Fruit fly (Drosophila melanogaster) whole organism, adult: ENCODE data around the gene Lasp.

ENCODE experiments used
- CG12768 ChIP-seq: fragments of 200-800 bp; sonication (Bioruptor generic); optimal IDR thresholded peaks from 2 replicates; lab custom pipeline; 2017; ENCODE audit warnings: missing biosample characterization, missing genetic modification characterization, mild to moderate bottlenecking, moderate library complexity, missing genetic modification reagents
- CG1620 ChIP-seq: fragments of 200-800 bp; sonication (Bioruptor generic); optimal IDR thresholded peaks from 2 replicates; lab custom pipeline; 2016; ENCODE audit warnings: missing biosample characterization, missing genetic modification characterization
- CG5204 ChIP-seq: fragments of 200-800 bp; sonication (Bioruptor generic); optimal IDR thresholded peaks from 2 replicates; lab custom pipeline; 2016; ENCODE audit warnings: missing biosample characterization, missing genetic modification characterization
- CG7101 ChIP-seq: fragments of 200-800 bp; sonication (Bioruptor generic); optimal IDR thresholded peaks from 2 replicates; lab custom pipeline; 2018; ENCODE audit warnings: missing biosample characterization, mild to moderate bottlenecking, missing genetic modification characterization, moderate library complexity
- Crg-1 ChIP-seq: fragments of 200-800 bp; sonication (Bioruptor generic); optimal IDR thresholded peaks from 2 replicates; lab custom pipeline; 2016; ENCODE audit warnings: missing biosample characterization, missing genetic modification characterization
- Mnt ChIP-seq: fragments of 200-800 bp; sonication (Bioruptor generic); optimal IDR thresholded peaks from 2 replicates; lab custom pipeline; 2016; ENCODE audit warnings: missing biosample characterization, mild to moderate bottlenecking, missing genetic modification characterization
- cic ChIP-seq: fragments of 200-800 bp; sonication (Bioruptor generic); optimal IDR thresholded peaks from 2 replicates; lab custom pipeline; 2017; ENCODE audit warnings: missing biosample characterization, mild to moderate bottlenecking, missing genetic modification characterization, moderate library complexity
- cnc ChIP-seq, 2 experiments: fragments of >200 bp; optimal IDR thresholded peaks; 2 replicates each; lab custom pipeline; 2017
- kay ChIP-seq: fragments of 200-800 bp; sonication (Bioruptor generic); peaks from one replicate; lab custom pipeline; 2016; ENCODE audit warnings: missing biosample characterization, missing genetic modification characterization, borderline replicate concordance
- pad ChIP-seq: fragments of 200-800 bp; sonication (Bioruptor generic); optimal IDR thresholded peaks from 3 replicates; lab custom pipeline; 2017; ENCODE audit warnings: missing biosample characterization, missing genetic modification characterization, mild to moderate bottlenecking, moderate library complexity, missing genetic modification reagents
- tj ChIP-seq: fragments of 200-800 bp; sonication (Bioruptor generic); optimal IDR thresholded peaks from 3 replicates; lab custom pipeline; 2017; ENCODE audit warnings: missing biosample characterization, mild to moderate bottlenecking, missing genetic modification characterization, moderate library complexity
- toe ChIP-seq: fragments of 200-800 bp; sonication (Bioruptor generic); optimal IDR thresholded peaks from 2 replicates; lab custom pipeline; 2016; ENCODE audit warnings: missing biosample characterization, missing genetic modification characterization

- TF ChIP-seq pad (GFP tag; lab: Kevin White, UChicago): peak; percentile 76
- peak; percentile 76 for TF ChIP-seq CG12768 (GFP tag; lab: Kevin White, UChicago)
- TF ChIP-seq kay (GFP tag; lab: Kevin White, UChicago): no peak
- TF ChIP-seq toe (GFP tag; lab: Kevin White, UChicago): peak; percentile 58
- TF ChIP-seq CG5204 (GFP tag; lab: Kevin White, UChicago): no peak
- TF ChIP-seq cic (GFP tag; lab: Kevin White, UChicago): peak; percentile 54
- TF ChIP-seq cnc (optimal IDR thresholded peaks at IDR 0.05; lab: Kevin White, UChicago): no peak
- TF ChIP-seq tj (GFP tag; lab: Kevin White, UChicago): peak; percentile 64
- peak; percentile 91 for TF ChIP-seq Crg-1 (GFP tag; lab: Kevin White, UChicago)
- TF ChIP-seq CG1620 (GFP tag; lab: Kevin White, UChicago): peak; percentile 85
- TF ChIP-seq Mnt (GFP tag; lab: Kevin White, UChicago): peak; percentile 56
- peak; percentile 75 for TF ChIP-seq CG7101 (tag; lab: Kevin White, UChicago)
Measured at dm6 chr3L:16647578-16648113, 63.8 kb downstream of the Lasp start, which contains the start of gene Abl.
